Fruit fly (Drosophila melanogaster): ENCODE measurements around the gene Mst57Db.

- TF ChIP-seq CG10348 (GFP tag; IDR thresholded peaks at IDR 0.05), result no peak
- no peak for TF ChIP-seq gl (tag; optimal IDR thresholded peaks at IDR 0.05)
These were observed 19.1 kb downstream of the Mst57Db start, which contains the start of the genes Acam and CG17770 for dm6 chr3R:25811611-25812010.

Data from whole organism, pupa.